Worm (Caenorhabditis elegans) whole organism, L3 larva: ENCODE data around the gene hgap-2.

Experiments used
- R02D3.7 ChIP-seq: fragments of 150-350 bp; optimal IDR thresholded peaks from 2 replicates; lab custom pipeline; 2014; ENCODE audit warnings: missing biosample characterization, missing genetic modification characterization
- ama-1 ChIP-seq: fragments of 150-350 bp; optimal IDR thresholded peaks from 2 replicates; lab custom pipeline; 2018
- ceh-16 ChIP-seq: sonication (generic microtip); optimal IDR thresholded peaks from 2 replicates; lab custom pipeline; 2017; ENCODE audit warnings: missing biosample characterization, missing genetic modification characterization
- ceh-28 ChIP-seq: fragments of 150-350 bp; optimal IDR thresholded peaks from 2 replicates; lab custom pipeline; 2014; ENCODE audit warnings: missing biosample characterization, missing genetic modification reagents, missing genetic modification characterization
- daf-12 ChIP-seq: fragments of 150-350 bp; optimal IDR thresholded peaks from 2 replicates; lab custom pipeline; 2014; ENCODE audit warnings: missing biosample characterization, missing genetic modification reagents, missing genetic modification characterization
- egl-5 ChIP-seq: fragments of 150-350 bp; optimal IDR thresholded peaks from 2 replicates; lab custom pipeline; 2017; ENCODE audit warnings: missing biosample characterization, missing genetic modification reagents, missing genetic modification characterization, inconsistent platforms
- elt-1 ChIP-seq: fragments of 150-350 bp; optimal IDR thresholded peaks from 2 replicates; lab custom pipeline; 2014; ENCODE audit warnings: missing biosample characterization, missing genetic modification characterization
- elt-2 ChIP-seq: sonication (generic microtip); optimal IDR thresholded peaks from 2 replicates; lab custom pipeline; 2016; ENCODE audit warnings: missing genetic modification reagents, mild to moderate bottlenecking, missing genetic modification characterization, missing compliant biosample characterization
- elt-3 ChIP-seq, 3 experiments: fragments of 150-350 bp in 1 of 3; sonication (generic microtip) in 2 of 3; optimal IDR thresholded peaks; 2 replicates in 2 of 3; 4 replicates in 1 of 3; lab custom pipeline; 2014 to 2017; ENCODE audit warnings: missing biosample characterization in 3 of 3, missing genetic modification characterization in 3 of 3
- eor-1 ChIP-seq, 2 experiments: fragments of 150-350 bp; optimal IDR thresholded peaks; 2 replicates each; lab custom pipeline; 2014 to 2018; ENCODE audit warnings: missing biosample characterization in 2 of 2, missing genetic modification characterization in 2 of 2
- fkh-2 ChIP-seq: fragments of 150-350 bp; optimal IDR thresholded peaks from 2 replicates; lab custom pipeline; 2014; ENCODE audit warnings: missing biosample characterization, missing genetic modification reagents, missing genetic modification characterization
- fos-1 ChIP-seq: fragments of 150-350 bp; optimal IDR thresholded peaks from 2 replicates; lab custom pipeline; 2014; ENCODE audit warnings: missing biosample characterization, missing genetic modification characterization
- jun-1 ChIP-seq: fragments of 150-350 bp; optimal IDR thresholded peaks from 2 replicates; lab custom pipeline; 2014; ENCODE audit warnings: missing biosample characterization, missing genetic modification reagents, missing genetic modification characterization
- lsy-12 ChIP-seq: sonication (generic microtip); optimal IDR thresholded peaks from 2 replicates; lab custom pipeline; 2016; ENCODE audit warnings: mild to moderate bottlenecking, missing genetic modification characterization, missing compliant biosample characterization
- mml-1 ChIP-seq: fragments of 150-350 bp; sonication (generic microtip); optimal IDR thresholded peaks from 3 replicates; lab custom pipeline; 2014; ENCODE audit warnings: missing biosample characterization, missing genetic modification characterization
- nhr-23 ChIP-seq: fragments of 150-350 bp; optimal IDR thresholded peaks from 2 replicates; lab custom pipeline; 2014; ENCODE audit warnings: missing biosample characterization, missing genetic modification reagents, missing genetic modification characterization
- nhr-237 ChIP-seq: fragments of 150-350 bp; optimal IDR thresholded peaks from 2 replicates; lab custom pipeline; 2014; ENCODE audit warnings: missing biosample characterization, missing genetic modification characterization
- nhr-25 ChIP-seq: sonication (generic microtip); optimal IDR thresholded peaks from 2 replicates; lab custom pipeline; 2017; ENCODE audit warnings: missing biosample characterization, missing genetic modification characterization
- nhr-43 ChIP-seq: sonication (generic microtip); optimal IDR thresholded peaks from 2 replicates; lab custom pipeline; 2016; ENCODE audit warnings: mild to moderate bottlenecking, missing genetic modification characterization, missing compliant biosample characterization; ENCODE audit not compliant: poor library complexity, severe bottlenecking
- nhr-76 ChIP-seq: fragments of 150-350 bp; sonication (generic microtip); optimal IDR thresholded peaks from 5 replicates; lab custom pipeline; 2014; ENCODE audit warnings: missing biosample characterization, missing genetic modification characterization
- pha-4 ChIP-seq: fragments of 150-350 bp; optimal IDR thresholded peaks from 2 replicates; lab custom pipeline; 2014; ENCODE audit warnings: missing biosample characterization, missing genetic modification reagents, missing genetic modification characterization
- pqm-1 ChIP-seq: fragments of 150-350 bp; optimal IDR thresholded peaks from 2 replicates; lab custom pipeline; 2017; ENCODE audit warnings: missing biosample characterization, missing genetic modification characterization, inconsistent platforms
- skn-1 ChIP-seq: fragments of 150-350 bp; optimal IDR thresholded peaks from 2 replicates; lab custom pipeline; 2014; ENCODE audit warnings: missing biosample characterization, missing genetic modification characterization
- tbx-2 ChIP-seq: sonication (generic microtip); optimal IDR thresholded peaks from 2 replicates; lab custom pipeline; 2016; ENCODE audit warnings: mild to moderate bottlenecking, missing genetic modification characterization, missing compliant biosample characterization
- unc-39 ChIP-seq: sonication (generic microtip); optimal IDR thresholded peaks from 4 replicates; lab custom pipeline; 2017; ENCODE audit warnings: missing biosample characterization, missing genetic modification characterization
- ztf-4 ChIP-seq: fragments of 150-350 bp; optimal IDR thresholded peaks from 2 replicates; lab custom pipeline; 2014; ENCODE audit warnings: missing biosample characterization, missing genetic modification characterization

The hgap-2 gene

ce11 chrII:8684824-8685223, at the start of gene hgap-2:
TSS of gene hgap-2 (minus strand) at chrII:8684924.
- peak; percentile 4 for TF ChIP-seq pha-4 (tag; lab: Kevin White, UChicago)
- peak; percentile 19 for TF ChIP-seq pqm-1 (tag; lab: Kevin White, UChicago)
- TF ChIP-seq fkh-2 = no peak
- TF ChIP-seq, all 47 proteins: peak for 2

ce11 chrII:8733627-8734026, 48.9 kb upstream of the hgap-2 start:
- TF ChIP-seq nhr-23 (tag; lab: Kevin White, UChicago) (no peak), jun-1 (tag; lab: Kevin White, UChicago) (no peak)

- peak; percentile 68 for TF ChIP-seq nhr-43
- TF ChIP-seq elt-2 (tag; lab: Kevin White, UChicago) = no peak
These were observed 47.8 kb upstream of the hgap-2 start, which contains the start of gene rol-6 for ce11 chrII:8732339-8733100. TSS of gene rol-6 (plus strand) at chrII:8733050.

ce11 chrII:8731736-8732229, 47.1 kb upstream of the hgap-2 start:
- peak; percentile 37 for TF ChIP-seq elt-1 (tag; lab: Kevin White, UChicago)
- no peak for TF ChIP-seq daf-12 (tag; lab: Kevin White, UChicago)
- TF ChIP-seq nhr-43 = peak; percentile 53
- no peak for TF ChIP-seq R02D3.7
- no peak for TF ChIP-seq jun-1 (tag; lab: Kevin White, UChicago)

ce11 chrII:8730960-8731693, 46.4 kb upstream of the hgap-2 start:
- TF ChIP-seq ama-1 (lab: Kevin White, UChicago) (no peak), ceh-28 (tag; lab: Kevin White, UChicago) (no peak), nhr-43 (peak; percentile 62), nhr-23 (tag; lab: Kevin White, UChicago) (peak; percentile 37), elt-3 (tag; optimal IDR thresholded peaks at IDR 0.05; lab: Kevin White, UChicago) (no peak)
- TF ChIP-seq, all 47 proteins: peak for 2

- TF ChIP-seq lsy-12 (tag; lab: Kevin White, UChicago) (no peak), elt-3 (tag; optimal IDR thresholded peaks at IDR 0.05; lab: Kevin White, UChicago) (peak in 1 of 3 experiments; percentile 75), nhr-237 (tag; lab: Kevin White, UChicago) (no peak), nhr-25 (tag; lab: Kevin White, UChicago) (peak; percentile 5), egl-5 (tag; lab: Kevin White, UChicago) (peak; percentile 6), ceh-16 (tag; lab: Kevin White, UChicago) (no peak)
These were observed 45.6 kb upstream of the hgap-2 start for ce11 chrII:8730281-8730680.

- no peak for TF ChIP-seq nhr-76 (tag; lab: Kevin White, UChicago)
- TF ChIP-seq eor-1 (tag; optimal IDR thresholded peaks at IDR 0.05; lab: Kevin White, UChicago) = no peak
- TF ChIP-seq elt-2 (tag; lab: Kevin White, UChicago) = no peak
- TF ChIP-seq ama-1 (lab: Kevin White, UChicago) = no peak
- no peak for TF ChIP-seq skn-1
- TF ChIP-seq mml-1 (tag; lab: Kevin White, UChicago) = no peak
- no peak for TF ChIP-seq unc-39 (tag; lab: Kevin White, UChicago)
- no peak for TF ChIP-seq tbx-2 (tag; lab: Kevin White, UChicago)
- no peak for TF ChIP-seq elt-3 (tag; optimal IDR thresholded peaks at IDR 0.05; lab: Kevin White, UChicago)
- no peak for TF ChIP-seq fos-1 (tag; lab: Kevin White, UChicago)
- TF ChIP-seq ztf-4 (tag; lab: Kevin White, UChicago) = no peak
These were observed 42.0 kb upstream of the hgap-2 start, which contains the start of gene T01B7.9 for ce11 chrII:8726700-8727099. TSS of gene T01B7.9 (minus strand) at chrII:8726800.
